Fruit fly (Drosophila melanogaster) whole organism, embryonic: Measurements from ENCODE around the gene RhoBTB.

Source experiments
- Antp ChIP-seq: fragments of 200-800 bp; sonication (Bioruptor generic); optimal IDR thresholded peaks from 3 replicates; lab custom pipeline; 2016; ENCODE audit warnings: missing biosample characterization, missing genetic modification characterization
- BEAF-32 ChIP-seq: fragments of 200-800 bp; sonication (Bioruptor generic); optimal IDR thresholded peaks from 3 replicates; lab custom pipeline; 2017; ENCODE audit warnings: missing biosample characterization, missing genetic modification characterization, mild to moderate bottlenecking, moderate library complexity, missing genetic modification reagents
- CG10654 ChIP-seq: fragments of 200-800 bp; sonication (Bioruptor generic); optimal IDR thresholded peaks from 2 replicates; lab custom pipeline; 2016; ENCODE audit warnings: missing biosample characterization, missing genetic modification characterization
- CG12659 ChIP-seq: fragments of 200-800 bp; sonication (Bioruptor generic); optimal IDR thresholded peaks from 3 replicates; lab custom pipeline; 2017; ENCODE audit warnings: mild to moderate bottlenecking, missing biosample characterization, missing genetic modification reagents, missing genetic modification characterization
- CG14667 ChIP-seq: fragments of 200-800 bp; sonication (Bioruptor generic); IDR thresholded peaks from 2 replicates; pipeline ENCODE4 v1.3.6; 2022; ENCODE audit warnings: missing biosample characterization, missing genetic modification characterization
- CG15601 ChIP-seq: fragments of 200-800 bp; sonication (Bioruptor generic); optimal IDR thresholded peaks from 3 replicates; lab custom pipeline; 2019; ENCODE audit warnings: missing biosample characterization, mild to moderate bottlenecking, missing genetic modification characterization, moderate library complexity
- CG17186 ChIP-seq: fragments of 200-800 bp; sonication (Bioruptor generic); optimal IDR thresholded peaks from 3 replicates; lab custom pipeline; 2017; ENCODE audit warnings: missing biosample characterization, missing genetic modification reagents, missing genetic modification characterization
- CG18764 ChIP-seq: fragments of 200-800 bp; sonication (Bioruptor generic); optimal IDR thresholded peaks from 3 replicates; lab custom pipeline; 2016; ENCODE audit warnings: missing biosample characterization, missing genetic modification characterization
- CG2199 ChIP-seq: fragments of 200-800 bp; sonication (Bioruptor generic); IDR thresholded peaks from 3 replicates; pipeline ENCODE4 v1.3.6; 2022; ENCODE audit warnings: missing biosample characterization, missing genetic modification characterization
- CG31224 ChIP-seq: fragments of 200-800 bp; sonication (Bioruptor generic); IDR thresholded peaks from 2 replicates; pipeline ENCODE4 v1.3.6; 2022; ENCODE audit warnings: missing biosample characterization, missing genetic modification characterization
- CG4730 ChIP-seq: fragments of 200-800 bp; sonication (Bioruptor generic); IDR thresholded peaks from 2 replicates; pipeline ENCODE4 v1.3.6; 2022; ENCODE audit warnings: missing biosample characterization, missing genetic modification characterization
- CG5953 ChIP-seq: fragments of 200-800 bp; sonication (Bioruptor generic); IDR thresholded peaks from 2 replicates; pipeline ENCODE4 v1.3.6; 2022; ENCODE audit warnings: missing biosample characterization, missing genetic modification characterization
- CG6765 ChIP-seq: fragments of 200-800 bp; sonication (Bioruptor generic); optimal IDR thresholded peaks from 3 replicates; lab custom pipeline; 2017; ENCODE audit warnings: missing biosample characterization, mild to moderate bottlenecking, missing genetic modification characterization
- CG8478 ChIP-seq: fragments of >200 bp; optimal IDR thresholded peaks from 2 replicates; lab custom pipeline; 2018
- CG9932 ChIP-seq: fragments of 200-800 bp; sonication (Bioruptor generic); IDR thresholded peaks from 2 replicates; pipeline ENCODE4 v1.3.6; 2022; ENCODE audit warnings: missing biosample characterization, missing genetic modification characterization
- D ChIP-seq, 2 experiments: fragments of 200-800 bp in 1 of 2; fragments of >200 bp in 1 of 2; sonication (Bioruptor generic) in 1 of 2; optimal IDR thresholded peaks; 2 replicates in 1 of 2; 3 replicates in 1 of 2; lab custom pipeline; 2017; ENCODE audit warnings: mild to moderate bottlenecking in 1 of 2, missing biosample characterization in 1 of 2, missing genetic modification characterization in 1 of 2, missing genetic modification reagents in 1 of 2
- Dbx ChIP-seq: fragments of 200-800 bp; sonication (Bioruptor generic); IDR thresholded peaks from 3 replicates; pipeline ENCODE4 v1.3.6; 2022; ENCODE audit warnings: missing biosample characterization, missing genetic modification characterization
- Doc3 ChIP-seq: fragments of 200-800 bp; sonication (Bioruptor generic); IDR thresholded peaks from 3 replicates; pipeline ENCODE4 v1.3.6; 2022; ENCODE audit warnings: missing biosample characterization, missing genetic modification characterization; ENCODE audit not compliant: partially characterized antibody
- Dref ChIP-seq: fragments of 200-800 bp; sonication (Bioruptor generic); IDR thresholded peaks from 2 replicates; pipeline ENCODE4 v1.3.6; 2022; ENCODE audit warnings: missing biosample characterization, missing genetic modification characterization
- Ets65A ChIP-seq: fragments of 200-800 bp; sonication (Bioruptor generic); peaks from one replicate; lab custom pipeline; 2016; ENCODE audit warnings: missing biosample characterization, missing genetic modification characterization
- Kr ChIP-seq: fragments of 200-800 bp; sonication (Bioruptor generic); optimal IDR thresholded peaks from 2 replicates; lab custom pipeline; 2017; ENCODE audit warnings: missing biosample characterization, mild to moderate bottlenecking, missing genetic modification characterization
- MBD-R2 ChIP-seq: fragments of 200-800 bp; sonication (Bioruptor generic); IDR thresholded peaks from 2 replicates; pipeline ENCODE4 v1.3.6; 2022; ENCODE audit warnings: missing biosample characterization, missing genetic modification characterization
- Med ChIP-seq: fragments of 200-800 bp; sonication (Bioruptor generic); peaks from one replicate; lab custom pipeline; 2016; ENCODE audit warnings: missing biosample characterization, missing genetic modification characterization, mild to moderate bottlenecking, inconsistent platforms, moderate library complexity
- PHDP ChIP-seq: fragments of 200-800 bp; sonication (Bioruptor generic); optimal IDR thresholded peaks from 3 replicates; lab custom pipeline; 2018; ENCODE audit warnings: missing biosample characterization, mild to moderate bottlenecking, missing genetic modification characterization, moderate library complexity
- Ravus ChIP-seq: fragments of 200-800 bp; sonication (Bioruptor generic); IDR thresholded peaks from 2 replicates; pipeline ENCODE4 v1.3.6; 2022; ENCODE audit warnings: missing biosample characterization, missing genetic modification characterization
- Vsx1 ChIP-seq: fragments of 200-800 bp; sonication (Bioruptor generic); optimal IDR thresholded peaks from 2 replicates; lab custom pipeline; 2017; ENCODE audit warnings: missing biosample characterization, mild to moderate bottlenecking, missing genetic modification characterization, missing genetic modification reagents
- bab2 ChIP-seq: fragments of 200-800 bp; sonication (Bioruptor generic); optimal IDR thresholded peaks from 2 replicates; lab custom pipeline; 2016; ENCODE audit warnings: missing biosample characterization, missing genetic modification characterization
- bbx ChIP-seq: fragments of 200-800 bp; sonication (Bioruptor generic); IDR thresholded peaks from 2 replicates; pipeline ENCODE4 v1.3.6; 2022; ENCODE audit warnings: missing biosample characterization, missing genetic modification characterization; ENCODE audit not compliant: partially characterized antibody
- crp ChIP-seq, 2 experiments: fragments of 200-800 bp; sonication (Bioruptor generic); optimal IDR thresholded peaks; 2 replicates in 1 of 2; 3 replicates in 1 of 2; lab custom pipeline; 2017; ENCODE audit warnings: missing biosample characterization in 2 of 2, missing genetic modification characterization in 2 of 2, mild to moderate bottlenecking in 1 of 2, moderate library complexity in 1 of 2
- dmrt11E ChIP-seq: fragments of 200-800 bp; sonication (Bioruptor generic); optimal IDR thresholded peaks from 3 replicates; lab custom pipeline; 2018; ENCODE audit warnings: missing biosample characterization, mild to moderate bottlenecking, missing genetic modification characterization, moderate library complexity
- ewg ChIP-seq: fragments of 200-800 bp; sonication (Bioruptor generic); optimal IDR thresholded peaks from 3 replicates; lab custom pipeline; 2017; ENCODE audit warnings: mild to moderate bottlenecking, missing biosample characterization, missing genetic modification reagents, missing genetic modification characterization
- exex ChIP-seq: fragments of 200-800 bp; sonication (Bioruptor generic); optimal IDR thresholded peaks from 4 replicates; lab custom pipeline; 2018; ENCODE audit warnings: missing biosample characterization, mild to moderate bottlenecking, missing genetic modification characterization, moderate library complexity
- gsb-n ChIP-seq: fragments of 200-800 bp; sonication (Bioruptor generic); optimal IDR thresholded peaks from 3 replicates; lab custom pipeline; 2018; ENCODE audit warnings: missing biosample characterization, mild to moderate bottlenecking, missing genetic modification characterization
- ham ChIP-seq: fragments of 200-800 bp; sonication (Bioruptor generic); IDR thresholded peaks from 2 replicates; pipeline ENCODE4 v1.3.6; 2022; ENCODE audit warnings: missing biosample characterization, missing genetic modification characterization
- inv ChIP-seq: fragments of 200-800 bp; sonication (Bioruptor generic); IDR thresholded peaks from 2 replicates; pipeline ENCODE4 v1.3.6; 2022; ENCODE audit warnings: missing biosample characterization, missing genetic modification characterization; ENCODE audit not compliant: partially characterized antibody
- jigr1 ChIP-seq: fragments of 200-800 bp; sonication (Bioruptor generic); IDR thresholded peaks from 3 replicates; pipeline ENCODE4 v1.3.6; 2022; ENCODE audit warnings: missing biosample characterization, missing genetic modification characterization
- kah ChIP-seq: fragments of 200-800 bp; sonication (Bioruptor generic); optimal IDR thresholded peaks from 2 replicates; lab custom pipeline; 2018; ENCODE audit warnings: missing biosample characterization, mild to moderate bottlenecking, missing genetic modification characterization
- mirr ChIP-seq: fragments of 200-800 bp; sonication (Bioruptor generic); optimal IDR thresholded peaks from 3 replicates; lab custom pipeline; 2018; ENCODE audit warnings: missing biosample characterization, mild to moderate bottlenecking, missing genetic modification characterization
- onecut ChIP-seq: fragments of 200-800 bp; sonication (Bioruptor generic); IDR thresholded peaks from 2 replicates; pipeline ENCODE4 v1.3.6; 2022; ENCODE audit warnings: missing biosample characterization, missing genetic modification characterization
- otp ChIP-seq: fragments of 200-800 bp; sonication (Bioruptor generic); IDR thresholded peaks from 3 replicates; pipeline ENCODE4, ENCODE4 v1.3.6; 2022; ENCODE audit warnings: missing biosample characterization, missing genetic modification characterization
- pfk ChIP-seq: fragments of 200-800 bp; sonication (Bioruptor generic); optimal IDR thresholded peaks from 2 replicates; lab custom pipeline; 2018; ENCODE audit warnings: missing biosample characterization, mild to moderate bottlenecking, missing genetic modification characterization, moderate library complexity
- rib ChIP-seq: fragments of 200-800 bp; sonication (Bioruptor generic); IDR thresholded peaks from 2 replicates; pipeline ENCODE4 v1.3.6; 2022; ENCODE audit warnings: missing biosample characterization, missing genetic modification characterization
- scrt ChIP-seq: fragments of 200-800 bp; sonication (Bioruptor generic); optimal IDR thresholded peaks from 2 replicates; lab custom pipeline; 2018; ENCODE audit warnings: missing biosample characterization, mild to moderate bottlenecking, missing genetic modification characterization, moderate library complexity
- sna ChIP-seq: fragments of 200-800 bp; sonication (Bioruptor generic); IDR thresholded peaks from 2 replicates; pipeline ENCODE4 v1.3.6; 2022; ENCODE audit warnings: missing biosample characterization, missing genetic modification characterization; ENCODE audit not compliant: partially characterized antibody
- stwl ChIP-seq: fragments of 200-800 bp; sonication (Bioruptor generic); optimal IDR thresholded peaks from 3 replicates; lab custom pipeline; 2018; ENCODE audit warnings: missing biosample characterization, mild to moderate bottlenecking, missing genetic modification characterization, moderate library complexity

The RhoBTB gene

DNA sequence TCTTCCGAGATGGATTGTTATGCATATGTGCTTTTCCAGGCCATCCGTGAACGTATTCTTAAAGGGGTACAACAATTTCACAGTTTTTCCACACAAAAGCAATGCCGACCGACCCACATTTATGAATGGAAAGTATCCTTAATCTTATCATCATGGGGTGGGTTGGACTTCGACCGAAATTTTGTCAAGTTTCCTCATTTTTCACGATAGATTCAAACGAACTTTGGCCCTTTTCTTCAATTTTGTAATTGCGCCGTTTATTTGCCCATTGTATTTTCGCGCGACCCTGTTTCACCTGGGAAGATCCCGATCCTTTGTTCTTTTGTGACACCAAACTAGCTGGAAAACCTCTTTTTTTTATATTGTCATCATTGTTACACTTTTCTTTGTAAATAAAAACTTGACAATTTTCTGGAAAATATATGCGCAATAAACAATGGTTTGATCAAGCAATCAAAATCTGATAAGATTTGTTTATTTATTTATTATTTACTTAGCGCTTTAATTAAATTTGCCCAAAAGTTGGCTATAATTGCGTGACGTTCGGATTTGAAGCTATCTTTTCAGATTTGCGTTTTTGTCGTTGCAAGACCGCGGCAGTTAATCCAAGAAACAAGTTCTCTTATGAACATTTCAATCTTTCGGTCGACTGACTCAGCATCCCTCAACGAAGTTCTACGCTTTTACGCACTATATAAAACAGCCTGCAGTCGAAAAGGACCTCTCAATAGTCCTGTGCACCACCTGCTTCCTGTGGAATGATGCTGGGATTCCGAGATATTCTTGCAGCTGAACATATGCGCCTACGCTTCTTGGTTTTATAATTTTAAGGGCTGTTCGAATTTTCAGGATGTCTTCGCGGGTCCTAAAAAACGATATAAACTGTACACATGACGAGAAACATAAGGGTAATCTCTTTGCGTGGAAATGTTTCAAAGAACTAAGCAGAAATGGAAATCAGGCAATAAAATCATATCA is 30.2 kb downstream of the RhoBTB start (continued):
- no peak for TF ChIP-seq CG4730

DNA sequence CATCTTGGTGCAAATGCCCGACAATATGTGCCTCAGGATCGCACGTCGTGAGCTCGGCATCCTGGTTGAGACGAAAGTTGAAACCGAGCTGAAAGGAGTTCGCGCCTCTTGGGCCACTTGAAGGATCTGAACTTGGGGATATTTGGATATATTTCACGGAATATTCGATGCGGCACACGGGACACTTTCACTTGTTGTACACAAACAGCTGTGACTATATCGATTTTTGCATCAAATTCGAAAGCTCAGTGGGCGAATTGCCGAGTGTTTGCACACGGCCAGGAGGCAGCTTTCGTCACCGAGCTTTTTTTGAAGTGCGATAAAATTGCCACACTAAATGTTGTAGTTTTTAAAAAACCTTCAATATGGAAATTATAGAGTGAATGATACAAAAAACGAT is 34.3 kb downstream of the RhoBTB start, which contains the start of gene CG13248:
Gene CG13248, minus strand, starts transcription at position 222 of the 400 bp plus-strand sequence.
- TF ChIP-seq MBD-R2 (GFP tag; lab: Robert Waterston, UW): peak; percentile 22; the same call in 1 of the 2 replicates
- TF ChIP-seq scrt: peak; percentile 63
- peak in 1 of 2 experiments; percentile 15 for TF ChIP-seq crp (GFP tag; optimal IDR thresholded peaks at IDR 0.05; lab: Kevin White, UChicago)
- TF ChIP-seq Kr: no peak
- no peak for TF ChIP-seq CG17186
- TF ChIP-seq rib (GFP tag; lab: Robert Waterston, UW): no peak
- no peak for TF ChIP-seq CG18764
- no peak for TF ChIP-seq ewg (GFP tag; lab: Kevin White, UChicago)
- TF ChIP-seq CG2199 (GFP tag; lab: Robert Waterston, UW): 0 out of 3 replicates have a peak, but pooled peaks have one; percentile 4
- TF ChIP-seq onecut (GFP tag; lab: Robert Waterston, UW): peak; percentile 95
- TF ChIP-seq, all 482 proteins: peak for 5

DNA sequence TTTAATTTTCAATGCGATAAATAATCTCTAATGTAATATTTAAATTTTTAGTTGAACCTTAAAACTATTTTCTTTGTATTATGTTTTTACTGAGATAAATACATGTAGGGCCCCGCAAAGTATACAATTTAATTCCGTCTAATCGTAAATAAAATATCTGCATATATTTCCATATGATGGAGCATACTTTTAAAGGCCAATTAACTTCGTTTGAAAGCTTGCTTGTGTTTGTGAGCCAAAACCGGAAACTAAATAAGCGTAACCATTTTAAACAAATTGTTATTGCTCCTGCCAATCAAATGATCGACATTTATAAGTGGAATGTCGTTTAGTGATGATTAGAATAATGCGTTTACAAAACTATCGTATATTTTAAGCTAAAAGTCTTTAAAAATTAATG is 34.7 kb downstream of the RhoBTB start:
- TF ChIP-seq CG15601 (tag; lab: Kevin White, UChicago) (no peak), Dref (no peak), sna (GFP tag; lab: Robert Waterston, UW) (no peak), Antp (no peak), ham (GFP tag; lab: Robert Waterston, UW) (no peak), bbx (GFP tag; lab: Robert Waterston, UW) (no peak), CG6765 (GFP tag; lab: Kevin White, UChicago) (peak; percentile 17), Ravus (GFP tag; lab: Robert Waterston, UW) (no peak), inv (no peak), pfk (GFP tag; lab: Kevin White, UChicago) (no peak), Dbx (no peak), jigr1 (GFP tag; lab: Robert Waterston, UW) (no peak), kah (no peak), bab2 (no peak), CG8478 (lab: Kevin White, UChicago) (no peak), gsb-n (peak; percentile 18), CG9932 (GFP tag; lab: Robert Waterston, UW) (no peak), PHDP (tag; lab: Kevin White, UChicago) (peak; percentile 35), Ets65A (no peak), otp (GFP tag; lab: Robert Waterston, UW) (no peak), CG5953 (GFP tag; lab: Robert Waterston, UW) (no peak), Vsx1 (GFP tag; lab: Kevin White, UChicago) (peak; percentile 100), CG12659 (GFP tag; lab: Kevin White, UChicago) (peak; percentile 8), exex (peak; percentile 53), D (optimal IDR thresholded peaks at IDR 0.05; lab: Kevin White, UChicago) (no peak), D (GFP tag; optimal IDR thresholded peaks at IDR 0.05; lab: Kevin White, UChicago) (no peak), Doc3 (GFP tag; lab: Robert Waterston, UW) (no peak), dmrt11E (no peak), CG14667 (no peak), CG10654 (GFP tag; lab: Kevin White, UChicago) (no peak), stwl (tag; lab: Kevin White, UChicago) (no peak), CG31224 (no peak), BEAF-32 (GFP tag; lab: Kevin White, UChicago) (no peak), mirr (peak; percentile 26), Med (GFP tag; lab: Kevin White, UChicago) (peak; percentile 63)
